Worm (Caenorhabditis elegans): ENCODE results near the gene smcr-8.

smcr-8 gene

ce11 chrIII:5047740-5048139 is 48.6 kb downstream of the smcr-8 start, which contains the start of gene C45G9.5:
C45G9.5 (plus strand) TSS chrIII:5048117.
- no peak for TF ChIP-seq nhr-120 (GFP tag; IDR thresholded peaks at IDR 0.05)
- TF ChIP-seq athp-1 (tag; optimal IDR thresholded peaks at IDR 0.05) = no peak
- TF ChIP-seq atf-7 (tag; optimal IDR thresholded peaks at IDR 0.05) = no peak
- TF ChIP-seq Y53G8AR.9 (GFP tag; conservative IDR thresholded peaks at IDR 0.05) = no peak
- TF ChIP-seq lsl-1 (GFP tag; optimal IDR thresholded peaks at IDR 0.05) = peak; percentile 91
- no peak for TF ChIP-seq somi-1 (GFP tag; optimal IDR thresholded peaks at IDR 0.05)
- no peak for TF ChIP-seq nfya-2 (GFP tag; IDR thresholded peaks at IDR 0.05)
- TF ChIP-seq F49E8.2 (tag; optimal IDR thresholded peaks at IDR 0.05; ENCODE audit: insufficient read depth) = no peak
- peak; percentile 18 for TF ChIP-seq him-1 (tag; optimal IDR thresholded peaks at IDR 0.05)
- TF ChIP-seq bed-1 (GFP tag; IDR thresholded peaks at IDR 0.05) = no peak
- no peak for TF ChIP-seq repo-1 (tag; optimal IDR thresholded peaks at IDR 0.05)
- TF ChIP-seq let-526 (GFP tag; IDR thresholded peaks at IDR 0.05) = no peak
- TF ChIP-seq F33H1.4 (GFP tag; IDR thresholded peaks at IDR 0.05) = peak; percentile 86
- TF ChIP-seq lin-54 (GFP tag; optimal IDR thresholded peaks at IDR 0.05) = peak; percentile 82
- peak; percentile 85 for TF ChIP-seq xnd-1 (tag; optimal IDR thresholded peaks at IDR 0.05)
- TF ChIP-seq efl-1 (GFP tag; optimal IDR thresholded peaks at IDR 0.05) = peak; percentile 8
- no peak for TF ChIP-seq F10E7.11 (tag; optimal IDR thresholded peaks at IDR 0.05)
- peak; percentile 90 for TF ChIP-seq madf-6 (GFP tag; IDR thresholded peaks at IDR 0.05)
- no peak for TF ChIP-seq sptf-2 (GFP tag; optimal IDR thresholded peaks at IDR 0.05)
- TF ChIP-seq mel-28 (tag; optimal IDR thresholded peaks at IDR 0.05; ENCODE audit: borderline replicate concordance) = no peak
- no peak for TF ChIP-seq egrh-3 (GFP tag; IDR thresholded peaks at IDR 0.05)
- TF ChIP-seq aptf-3 (GFP tag; IDR thresholded peaks at IDR 0.05) = no peak
- no peak for TF ChIP-seq C06A6.2 (GFP tag; conservative IDR thresholded peaks at IDR 0.05)
- TF ChIP-seq let-607 (tag; optimal IDR thresholded peaks at IDR 0.05) = no peak
- TF ChIP-seq ekl-4 (GFP tag; IDR thresholded peaks at IDR 0.05) = no peak

Data from whole organism, young adult.